Worm (Caenorhabditis elegans) whole organism, L2 larva: Measurements from ENCODE around the gene anmt-2.

Source experiments
- C34F6.9 ChIP-seq: fragments of 150-350 bp; optimal IDR thresholded peaks from 2 replicates; lab custom pipeline; 2014; ENCODE audit warnings: missing biosample characterization, missing genetic modification characterization
- F13H6.1 ChIP-seq: sonication (generic microtip); optimal IDR thresholded peaks from 2 replicates; lab custom pipeline; 2016; ENCODE audit warnings: missing genetic modification characterization, missing compliant biosample characterization
- R02D3.7 ChIP-seq: fragments of 150-350 bp; optimal IDR thresholded peaks from 2 replicates; lab custom pipeline; 2014; ENCODE audit warnings: missing biosample characterization, missing genetic modification characterization
- Y55F3AM.14 ChIP-seq: fragments of 200-800 bp; sonication (Bioruptor generic); optimal IDR thresholded peaks from 2 replicates; lab custom pipeline; 2018; ENCODE audit warnings: mild to moderate bottlenecking, missing genetic modification characterization, missing compliant biosample characterization
- ZK546.5 ChIP-seq: sonication (generic microtip); optimal IDR thresholded peaks from 2 replicates; lab custom pipeline; 2017; ENCODE audit warnings: missing biosample characterization, missing genetic modification characterization
- alr-1 ChIP-seq: fragments of 150-350 bp; optimal IDR thresholded peaks from 2 replicates; lab custom pipeline; 2014; ENCODE audit warnings: missing biosample characterization, missing genetic modification characterization
- aly-2 ChIP-seq: fragments of 150-350 bp; optimal IDR thresholded peaks from 2 replicates; lab custom pipeline; 2014; ENCODE audit warnings: missing biosample characterization, missing genetic modification characterization
- ama-1 ChIP-seq: fragments of 150-350 bp; optimal IDR thresholded peaks from 2 replicates; lab custom pipeline; 2018; ENCODE audit warnings: inconsistent platforms
- blmp-1 ChIP-seq: sonication (generic microtip); optimal IDR thresholded peaks from 2 replicates; lab custom pipeline; 2017; ENCODE audit warnings: missing genetic modification characterization, mild to moderate bottlenecking, missing compliant biosample characterization, antibody characterized with exemption, moderate library complexity; ENCODE audit not compliant: insufficient read depth
- ceh-16 ChIP-seq: fragments of 150-350 bp; optimal IDR thresholded peaks from 2 replicates; lab custom pipeline; 2014; ENCODE audit warnings: missing biosample characterization, missing genetic modification characterization
- ceh-82 ChIP-seq: fragments of 150-350 bp; optimal IDR thresholded peaks from 2 replicates; lab custom pipeline; 2014; ENCODE audit warnings: missing biosample characterization, missing genetic modification characterization
- crh-2 ChIP-seq: sonication (generic microtip); optimal IDR thresholded peaks from 2 replicates; lab custom pipeline; 2017; ENCODE audit warnings: missing biosample characterization, missing genetic modification characterization
- dmd-4 ChIP-seq: sonication (generic microtip); optimal IDR thresholded peaks from 2 replicates; lab custom pipeline; 2017; ENCODE audit warnings: missing biosample characterization, missing genetic modification characterization
- egl-27 ChIP-seq: sonication (generic microtip); optimal IDR thresholded peaks from 3 replicates; lab custom pipeline; 2017; ENCODE audit warnings: missing biosample characterization, missing genetic modification reagents, missing genetic modification characterization
- elt-1 ChIP-seq: fragments of 150-350 bp; optimal IDR thresholded peaks from 2 replicates; lab custom pipeline; 2014; ENCODE audit warnings: missing biosample characterization, missing genetic modification characterization
- elt-3 ChIP-seq: sonication (generic microtip); optimal IDR thresholded peaks from 2 replicates; lab custom pipeline; 2017; ENCODE audit warnings: missing biosample characterization, missing genetic modification characterization
- fos-1 ChIP-seq: fragments of 150-350 bp; optimal IDR thresholded peaks from 2 replicates; lab custom pipeline; 2014; ENCODE audit warnings: missing biosample characterization, missing genetic modification characterization
- gmeb-1 ChIP-seq: fragments of 150-350 bp; optimal IDR thresholded peaks from 2 replicates; lab custom pipeline; 2014; ENCODE audit warnings: missing biosample characterization, missing genetic modification characterization
- lin-11 ChIP-seq: fragments of 150-350 bp; sonication (generic microtip); optimal IDR thresholded peaks from 2 replicates; lab custom pipeline; 2014; ENCODE audit warnings: missing biosample characterization, missing genetic modification characterization, inconsistent platforms, mixed read lengths
- lin-13 ChIP-seq: fragments of 150-350 bp; optimal IDR thresholded peaks from 2 replicates; lab custom pipeline; 2014; ENCODE audit warnings: missing biosample characterization, missing genetic modification reagents, missing genetic modification characterization
- lsy-2 ChIP-seq, 2 experiments: fragments of 150-350 bp in 1 of 2; sonication (generic microtip) in 1 of 2; optimal IDR thresholded peaks; 2 replicates each; lab custom pipeline; 2014 to 2017; ENCODE audit warnings: missing biosample characterization in 2 of 2, missing genetic modification characterization in 2 of 2
- mab-5 ChIP-seq: fragments of 150-350 bp; optimal IDR thresholded peaks from 2 replicates; lab custom pipeline; 2014; ENCODE audit warnings: missing biosample characterization, missing genetic modification characterization
- mbf-1 ChIP-seq: sonication (generic microtip); optimal IDR thresholded peaks from 2 replicates; lab custom pipeline; 2017; ENCODE audit warnings: missing biosample characterization, missing genetic modification characterization
- mdl-1 ChIP-seq, 2 experiments: fragments of 150-350 bp in 1 of 2; sonication (generic microtip) in 1 of 2; optimal IDR thresholded peaks; 2 replicates each; lab custom pipeline; 2017; ENCODE audit warnings: missing biosample characterization in 2 of 2, missing genetic modification characterization in 2 of 2
- nhr-10 ChIP-seq: sonication (generic microtip); optimal IDR thresholded peaks from 2 replicates; lab custom pipeline; 2017; ENCODE audit warnings: missing biosample characterization, missing genetic modification characterization
- nhr-11 ChIP-seq: fragments of 150-350 bp; optimal IDR thresholded peaks from 2 replicates; lab custom pipeline; 2014; ENCODE audit warnings: missing biosample characterization, missing genetic modification characterization
- nhr-129 ChIP-seq: fragments of 150-350 bp; optimal IDR thresholded peaks from 2 replicates; lab custom pipeline; 2014; ENCODE audit warnings: missing biosample characterization, missing genetic modification characterization
- nhr-21 ChIP-seq: fragments of 150-350 bp; optimal IDR thresholded peaks from 2 replicates; lab custom pipeline; 2014; ENCODE audit warnings: missing biosample characterization, missing genetic modification characterization
- nhr-23 ChIP-seq: fragments of 150-350 bp; optimal IDR thresholded peaks from 2 replicates; lab custom pipeline; 2014; ENCODE audit warnings: missing biosample characterization, missing genetic modification reagents, missing genetic modification characterization
- nhr-237 ChIP-seq: fragments of 150-350 bp; optimal IDR thresholded peaks from 2 replicates; lab custom pipeline; 2014; ENCODE audit warnings: missing biosample characterization, missing genetic modification characterization
- nhr-25 ChIP-seq: fragments of 150-350 bp; sonication (generic microtip); optimal IDR thresholded peaks from 3 replicates; lab custom pipeline; 2014; ENCODE audit warnings: missing biosample characterization, missing genetic modification characterization
- nhr-6 ChIP-seq: fragments of 150-350 bp; optimal IDR thresholded peaks from 2 replicates; lab custom pipeline; 2014; ENCODE audit warnings: missing biosample characterization, missing genetic modification characterization
- peb-1 ChIP-seq: fragments of 150-350 bp; optimal IDR thresholded peaks from 2 replicates; lab custom pipeline; 2014; ENCODE audit warnings: missing biosample characterization, missing genetic modification characterization
- sem-4 ChIP-seq: fragments of 150-350 bp; optimal IDR thresholded peaks from 2 replicates; lab custom pipeline; 2014; ENCODE audit warnings: missing biosample characterization, missing genetic modification reagents, missing genetic modification characterization
- skn-1 ChIP-seq: sonication (generic microtip); optimal IDR thresholded peaks from 2 replicates; lab custom pipeline; 2017; ENCODE audit warnings: missing biosample characterization, missing genetic modification characterization
- sma-3 ChIP-seq: sonication (generic microtip); optimal IDR thresholded peaks from 2 replicates; lab custom pipeline; 2016; ENCODE audit warnings: missing genetic modification reagents, missing genetic modification characterization, missing compliant biosample characterization
- sma-9 ChIP-seq, 2 experiments: fragments of 150-350 bp in 1 of 2; sonication (generic microtip) in 1 of 2; optimal IDR thresholded peaks; 2 replicates each; lab custom pipeline; 2014 to 2016; ENCODE audit warnings: missing genetic modification characterization in 2 of 2, mild to moderate bottlenecking in 1 of 2, missing biosample characterization in 1 of 2, missing compliant biosample characterization in 1 of 2, missing genetic modification reagents in 1 of 2, moderate library complexity in 1 of 2
- unc-39 ChIP-seq: fragments of 150-350 bp; optimal IDR thresholded peaks from 2 replicates; lab custom pipeline; 2014; ENCODE audit warnings: missing biosample characterization, missing genetic modification characterization
- unc-55 ChIP-seq: fragments of 150-350 bp; sonication (generic microtip); optimal IDR thresholded peaks from 3 replicates; lab custom pipeline; 2014; ENCODE audit warnings: missing biosample characterization, missing genetic modification reagents, missing genetic modification characterization
- unc-62 ChIP-seq: fragments of 150-350 bp; optimal IDR thresholded peaks from 2 replicates; lab custom pipeline; 2014; ENCODE audit warnings: missing biosample characterization, missing genetic modification reagents, missing genetic modification characterization
- zag-1 ChIP-seq: fragments of 150-350 bp; optimal IDR thresholded peaks from 2 replicates; lab custom pipeline; 2014; ENCODE audit warnings: missing biosample characterization, missing genetic modification characterization
- ztf-1 ChIP-seq: fragments of 200-800 bp; sonication (Bioruptor generic); conservative IDR thresholded peaks from 2 replicates; pipeline ENCODE4 v1.3.6; 2022; ENCODE audit warnings: missing genetic modification characterization, missing compliant biosample characterization
- ztf-11 ChIP-seq: sonication (generic microtip); optimal IDR thresholded peaks from 2 replicates; lab custom pipeline; 2017; ENCODE audit warnings: missing biosample characterization, missing genetic modification characterization
- ztf-4 ChIP-seq: fragments of 150-350 bp; optimal IDR thresholded peaks from 2 replicates; lab custom pipeline; 2014; ENCODE audit warnings: missing biosample characterization, missing genetic modification characterization

Gene anmt-2

ce11 chrIII:6157708-6158321, at the start of gene anmt-2:
anmt-2 (minus strand) TSS chrIII:6157758.
- TF ChIP-seq ama-1 (lab: Kevin White, UChicago): no peak
- peak; percentile 71 for TF ChIP-seq sma-9 (GFP tag; optimal IDR thresholded peaks at IDR 0.05; lab: Kevin White, UChicago)
- no peak for TF ChIP-seq sma-9 (tag; optimal IDR thresholded peaks at IDR 0.05; lab: Kevin White, UChicago)
- peak; percentile 56 for TF ChIP-seq nhr-129
- no peak for TF ChIP-seq blmp-1
- no peak for TF ChIP-seq alr-1 (tag; lab: Kevin White, UChicago)
- no peak for TF ChIP-seq elt-1
- TF ChIP-seq F13H6.1 (tag; lab: Kevin White, UChicago): peak; percentile 69

ce11 chrIII:6207046-6207445, 49.5 kb upstream of the anmt-2 start:
- no peak for TF ChIP-seq ama-1 (lab: Kevin White, UChicago)
- no peak for TF ChIP-seq nhr-10 (tag; lab: Kevin White, UChicago)
- no peak for TF ChIP-seq alr-1 (tag; lab: Kevin White, UChicago)
- no peak for TF ChIP-seq unc-62 (GFP tag; lab: Kevin White, UChicago)
- TF ChIP-seq ZK546.5: no peak
- TF ChIP-seq F13H6.1 (tag; lab: Kevin White, UChicago): no peak
- no peak for TF ChIP-seq unc-39 (tag; lab: Kevin White, UChicago)
- TF ChIP-seq aly-2 (tag; lab: Kevin White, UChicago): no peak
- TF ChIP-seq ceh-16 (tag; lab: Kevin White, UChicago): no peak
- no peak for TF ChIP-seq Y55F3AM.14 (GFP tag; lab: Kevin White, UChicago)
- TF ChIP-seq nhr-237: no peak
- no peak for TF ChIP-seq blmp-1
- no peak for TF ChIP-seq nhr-6 (tag; lab: Kevin White, UChicago)
- no peak for TF ChIP-seq ceh-82 (tag; lab: Kevin White, UChicago)
- TF ChIP-seq lin-11 (tag; lab: Kevin White, UChicago): no peak
- TF ChIP-seq fos-1: no peak

DNA sequence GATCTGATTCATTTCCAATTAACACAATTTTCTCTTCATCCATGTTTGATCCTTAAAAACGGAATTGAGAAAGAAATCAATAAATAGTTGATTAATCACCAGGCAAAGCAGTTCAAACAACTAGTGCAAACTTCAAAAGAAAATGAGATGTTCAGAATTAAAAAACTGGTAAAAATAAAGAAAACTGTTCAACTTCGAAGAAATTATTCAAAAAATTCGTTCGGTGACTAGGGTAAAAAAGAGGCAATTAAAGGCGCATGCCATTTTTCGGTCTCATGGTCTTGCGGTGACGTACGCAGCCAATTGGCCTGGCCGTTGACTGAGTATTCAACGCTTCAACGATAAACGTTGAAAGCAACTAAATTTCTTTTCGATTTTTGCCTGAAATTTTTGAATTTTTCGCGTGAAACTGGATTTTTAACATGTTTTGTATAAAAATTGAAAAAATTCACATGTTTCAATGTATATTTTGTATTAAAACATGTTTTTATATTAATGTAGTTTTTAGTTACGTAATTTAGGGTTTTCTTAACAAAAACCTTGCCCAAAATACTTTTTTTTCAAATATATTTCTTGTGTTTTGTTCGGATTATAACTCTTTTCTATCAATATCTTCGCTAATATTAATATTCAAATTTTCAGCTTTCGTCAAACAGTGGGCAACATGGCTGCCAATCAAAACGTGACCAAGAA, 48.7 kb upstream of the anmt-2 start, which contains the start of the genes sna-3 and rps-3:
TSS of gene sna-3 (minus strand) at position 51 of the 693 bp plus-strand sequence.
TSS of gene rps-3 (plus strand) at position 643 of the 693 bp plus-strand sequence.
- peak; percentile 70 for TF ChIP-seq fos-1
- TF ChIP-seq F13H6.1 (tag; lab: Kevin White, UChicago): peak; percentile 64
- peak; percentile 90 for TF ChIP-seq crh-2 (tag; lab: Kevin White, UChicago)
- no peak for TF ChIP-seq ztf-4 (tag; lab: Kevin White, UChicago)
- no peak for TF ChIP-seq ama-1 (lab: Kevin White, UChicago)
- TF ChIP-seq mbf-1 (tag; lab: Kevin White, UChicago): no peak
- TF ChIP-seq peb-1 (tag; lab: Kevin White, UChicago): no peak
- TF ChIP-seq zag-1: peak; percentile 10
- TF ChIP-seq alr-1 (tag; lab: Kevin White, UChicago): no peak
- TF ChIP-seq ZK546.5: peak; percentile 40
- no peak for TF ChIP-seq nhr-237
- TF ChIP-seq nhr-21 (tag; lab: Kevin White, UChicago): peak; percentile 64
- TF ChIP-seq ceh-16 (tag; lab: Kevin White, UChicago): peak; percentile 52
- no peak for TF ChIP-seq R02D3.7 (tag; lab: Kevin White, UChicago)
- no peak for TF ChIP-seq ztf-11
- TF ChIP-seq nhr-129: peak; percentile 91
- no peak for TF ChIP-seq sem-4 (tag; lab: Kevin White, UChicago)
- no peak for TF ChIP-seq nhr-11 (tag; lab: Kevin White, UChicago)
- TF ChIP-seq sma-3: peak; percentile 52
- TF ChIP-seq gmeb-1 (tag; lab: Kevin White, UChicago): peak; percentile 78
- no peak for TF ChIP-seq ztf-1 (GFP tag; lab: Robert Waterston, UW)
- TF ChIP-seq nhr-6 (tag; lab: Kevin White, UChicago): no peak
- TF ChIP-seq C34F6.9 (tag; lab: Kevin White, UChicago): peak; percentile 90
- TF ChIP-seq egl-27 (tag; lab: Kevin White, UChicago): peak; percentile 21
- no peak for TF ChIP-seq elt-3
- TF ChIP-seq skn-1 (tag; lab: Kevin White, UChicago): no peak
- peak; percentile 68 to 92 for TF ChIP-seq lsy-2 (tag; optimal IDR thresholded peaks at IDR 0.05; lab: Kevin White, UChicago)
- no peak for TF ChIP-seq nhr-23 (tag; lab: Kevin White, UChicago)
- peak; percentile 73 for TF ChIP-seq nhr-25 (tag; lab: Kevin White, UChicago)
- no peak for TF ChIP-seq elt-1
- no peak for TF ChIP-seq dmd-4 (tag; lab: Kevin White, UChicago)
- no peak for TF ChIP-seq aly-2 (tag; lab: Kevin White, UChicago)
- no peak for TF ChIP-seq nhr-10 (tag; lab: Kevin White, UChicago)
- no peak for TF ChIP-seq mdl-1 (tag; optimal IDR thresholded peaks at IDR 0.05; lab: Kevin White, UChicago)
- peak; percentile 81 for TF ChIP-seq lin-13 (GFP tag; lab: Kevin White, UChicago)
- TF ChIP-seq Y55F3AM.14 (GFP tag; lab: Kevin White, UChicago): no peak
- no peak for TF ChIP-seq unc-62 (GFP tag; lab: Kevin White, UChicago)
- peak; percentile 8 for TF ChIP-seq blmp-1
- TF ChIP-seq mab-5 (tag; lab: Kevin White, UChicago): no peak
- peak; percentile 82 for TF ChIP-seq lin-11 (tag; lab: Kevin White, UChicago)
- no peak for TF ChIP-seq ceh-82 (tag; lab: Kevin White, UChicago)
- peak; percentile 55 for TF ChIP-seq sma-9 (GFP tag; optimal IDR thresholded peaks at IDR 0.05; lab: Kevin White, UChicago)
- no peak for TF ChIP-seq sma-9 (tag; optimal IDR thresholded peaks at IDR 0.05; lab: Kevin White, UChicago)
- TF ChIP-seq unc-55 (GFP tag; lab: Kevin White, UChicago): peak; percentile 93
